Fruit fly (Drosophila melanogaster) whole organism, embryonic: ENCODE results near the gene Hsp67Ba.
A peak's percentile ranks its signal among the peaks of the same experiment; 100 is the strongest.

Experiments used
- CG1024 ChIP-seq: fragments of 200-800 bp; sonication (Bioruptor generic); IDR thresholded peaks from 2 replicates; pipeline ENCODE4 v1.3.6; 2022; ENCODE audit warnings: missing biosample characterization, missing genetic modification characterization
- CG11456 ChIP-seq: fragments of 200-800 bp; sonication (Bioruptor generic); IDR thresholded peaks from 3 replicates; pipeline ENCODE4 v1.3.6; 2022; ENCODE audit warnings: missing biosample characterization, missing genetic modification characterization
- CG11723 ChIP-seq: fragments of 200-800 bp; sonication (Bioruptor generic); optimal IDR thresholded peaks from 2 replicates; lab custom pipeline; 2017; ENCODE audit warnings: missing biosample characterization, mild to moderate bottlenecking, missing genetic modification characterization
- CG12769 ChIP-seq: fragments of 200-800 bp; sonication (Bioruptor generic); optimal IDR thresholded peaks from 2 replicates; lab custom pipeline; 2019; ENCODE audit warnings: missing biosample characterization, mild to moderate bottlenecking, missing genetic modification characterization, moderate library complexity
- CG13287 ChIP-seq: fragments of 200-800 bp; sonication (Bioruptor generic); IDR thresholded peaks from 2 replicates; pipeline ENCODE4 v1.3.6; 2022; ENCODE audit warnings: missing biosample characterization, missing genetic modification characterization; ENCODE audit not compliant: partially characterized antibody
- CG14014 ChIP-seq: fragments of 200-800 bp; sonication (Bioruptor generic); IDR thresholded peaks from 2 replicates; pipeline ENCODE4 v1.3.6; 2022; ENCODE audit warnings: missing biosample characterization, missing genetic modification characterization
- CG14667 ChIP-seq: fragments of 200-800 bp; sonication (Bioruptor generic); IDR thresholded peaks from 2 replicates; pipeline ENCODE4 v1.3.6; 2022; ENCODE audit warnings: missing biosample characterization, missing genetic modification characterization
- CG1529 ChIP-seq: fragments of 200-800 bp; sonication (Bioruptor generic); optimal IDR thresholded peaks from 3 replicates; lab custom pipeline; 2018; ENCODE audit warnings: missing biosample characterization, missing genetic modification characterization
- CG15696 ChIP-seq: fragments of 200-800 bp; sonication (Bioruptor generic); optimal IDR thresholded peaks from 2 replicates; lab custom pipeline; 2019; ENCODE audit warnings: missing biosample characterization, mild to moderate bottlenecking, missing genetic modification characterization, moderate library complexity
- CG17802 ChIP-seq: fragments of 200-800 bp; sonication (Bioruptor generic); optimal IDR thresholded peaks from 2 replicates; lab custom pipeline; 2018; ENCODE audit warnings: missing biosample characterization, mild to moderate bottlenecking, missing genetic modification characterization, moderate library complexity
- CG18476 ChIP-seq: fragments of 200-800 bp; sonication (Bioruptor generic); optimal IDR thresholded peaks from 2 replicates; lab custom pipeline; 2016; ENCODE audit warnings: missing biosample characterization, mild to moderate bottlenecking, missing genetic modification characterization
- CG2889 ChIP-seq: fragments of 200-800 bp; sonication (Bioruptor generic); IDR thresholded peaks from 3 replicates; pipeline ENCODE4 v1.3.6; 2022; ENCODE audit warnings: missing biosample characterization, missing genetic modification characterization
- CG4404 ChIP-seq: fragments of 200-800 bp; sonication (Bioruptor generic); IDR thresholded peaks from 2 replicates; pipeline ENCODE4 v1.3.6; 2022; ENCODE audit warnings: missing biosample characterization, missing genetic modification characterization
- CG8290 ChIP-seq, 3 experiments: fragments of 200-800 bp; sonication (Bioruptor generic); optimal IDR thresholded peaks; 2 replicates each; lab custom pipeline; 2016 to 2019; ENCODE audit warnings: missing biosample characterization in 3 of 3, missing genetic modification characterization in 3 of 3, mild to moderate bottlenecking in 2 of 3, moderate library complexity in 1 of 3
- CG9932 ChIP-seq: fragments of 200-800 bp; sonication (Bioruptor generic); IDR thresholded peaks from 2 replicates; pipeline ENCODE4 v1.3.6; 2022; ENCODE audit warnings: missing biosample characterization, missing genetic modification characterization
- Camta ChIP-seq: fragments of 200-800 bp; sonication (Bioruptor generic); optimal IDR thresholded peaks from 2 replicates; lab custom pipeline; 2016; ENCODE audit warnings: missing biosample characterization, missing genetic modification characterization
- Chrac-16 ChIP-seq: fragments of 200-800 bp; sonication (Bioruptor generic); optimal IDR thresholded peaks from 3 replicates; lab custom pipeline; 2016; ENCODE audit warnings: missing biosample characterization, missing genetic modification characterization
- CkIIα-i1 ChIP-seq: fragments of 200-800 bp; sonication (Bioruptor generic); IDR thresholded peaks from 2 replicates; pipeline ENCODE4 v1.3.6; 2022; ENCODE audit warnings: missing biosample characterization, missing genetic modification characterization
- D19A ChIP-seq: fragments of 200-800 bp; optimal IDR thresholded peaks from 3 replicates; lab custom pipeline; 2019; ENCODE audit warnings: missing biosample characterization, mild to moderate bottlenecking, missing genetic modification characterization, moderate library complexity
- Dip2 ChIP-seq: fragments of 200-800 bp; sonication (Bioruptor generic); IDR thresholded peaks from 2 replicates; pipeline ENCODE4 v1.3.6; 2022; ENCODE audit warnings: missing biosample characterization, missing genetic modification characterization
- Elba2 ChIP-seq: fragments of 200-800 bp; sonication (Bioruptor generic); optimal IDR thresholded peaks from 3 replicates; lab custom pipeline; 2016; ENCODE audit warnings: missing biosample characterization, missing genetic modification characterization
- HLHmδ ChIP-seq: fragments of 200-800 bp; sonication (Bioruptor generic); optimal IDR thresholded peaks from 2 replicates; lab custom pipeline; 2018; ENCODE audit warnings: missing biosample characterization, mild to moderate bottlenecking, missing genetic modification characterization, moderate library complexity
- Hr3 ChIP-seq: fragments of 200-800 bp; sonication (Bioruptor generic); optimal IDR thresholded peaks from 3 replicates; lab custom pipeline; 2016; ENCODE audit warnings: missing biosample characterization, missing genetic modification characterization
- Hr78 ChIP-seq, 2 experiments: fragments of 200-800 bp in 1 of 2; fragments of >200 bp in 1 of 2; sonication (Bioruptor generic) in 1 of 2; optimal IDR thresholded peaks; 2 replicates each; lab custom pipeline; 2017 to 2019; ENCODE audit warnings: missing biosample characterization in 2 of 2, missing genetic modification characterization in 2 of 2, mild to moderate bottlenecking in 1 of 2, moderate library complexity in 1 of 2
- Jarid2 ChIP-seq: fragments of 200-800 bp; sonication (Bioruptor generic); optimal IDR thresholded peaks from 3 replicates; lab custom pipeline; 2017; ENCODE audit warnings: mild to moderate bottlenecking, missing biosample characterization, missing genetic modification reagents, missing genetic modification characterization
- NC2β ChIP-seq: fragments of 200-800 bp; sonication (Bioruptor generic); optimal IDR thresholded peaks from 2 replicates; lab custom pipeline; 2016; ENCODE audit warnings: missing biosample characterization, missing genetic modification characterization
- PHDP ChIP-seq: fragments of 200-800 bp; sonication (Bioruptor generic); optimal IDR thresholded peaks from 3 replicates; lab custom pipeline; 2018; ENCODE audit warnings: missing biosample characterization, mild to moderate bottlenecking, missing genetic modification characterization, moderate library complexity
- Poxn ChIP-seq: fragments of 200-800 bp; sonication (Bioruptor generic); IDR thresholded peaks from 2 replicates; pipeline ENCODE4 v1.3.6; 2022; ENCODE audit warnings: missing biosample characterization, missing genetic modification characterization
- Side ChIP-seq: fragments of 200-800 bp; sonication (Bioruptor generic); optimal IDR thresholded peaks from 2 replicates; lab custom pipeline; 2016; ENCODE audit warnings: missing biosample characterization, missing genetic modification characterization
- Ssrp ChIP-seq: fragments of 200-800 bp; sonication (Bioruptor generic); optimal IDR thresholded peaks from 2 replicates; lab custom pipeline; 2018; ENCODE audit warnings: missing biosample characterization, mild to moderate bottlenecking, missing genetic modification characterization, moderate library complexity
- Xrp1 ChIP-seq: fragments of 200-800 bp; sonication (Bioruptor generic); IDR thresholded peaks from 2 replicates; pipeline ENCODE4 v1.3.6; 2022; ENCODE audit warnings: missing biosample characterization, missing genetic modification characterization
- amos ChIP-seq: fragments of 200-800 bp; sonication (Bioruptor generic); IDR thresholded peaks from 2 replicates; pipeline ENCODE4 v1.3.6; 2022; ENCODE audit warnings: missing biosample characterization, missing genetic modification characterization; ENCODE audit not compliant: partially characterized antibody
- ato ChIP-seq: fragments of 200-800 bp; sonication (Bioruptor generic); IDR thresholded peaks from 2 replicates; pipeline ENCODE4 v1.3.6; 2022; ENCODE audit warnings: missing biosample characterization, missing genetic modification characterization; ENCODE audit not compliant: partially characterized antibody
- cato ChIP-seq: fragments of 200-800 bp; sonication (Bioruptor generic); optimal IDR thresholded peaks from 2 replicates; lab custom pipeline; 2016; ENCODE audit warnings: missing biosample characterization, missing genetic modification characterization, borderline replicate concordance
- ci ChIP-seq: fragments of 200-800 bp; sonication (Bioruptor generic); IDR thresholded peaks from 3 replicates; pipeline ENCODE4 v1.3.6; 2022; ENCODE audit warnings: missing biosample characterization, missing genetic modification characterization
- corto ChIP-seq: fragments of 200-800 bp; sonication (Bioruptor generic); optimal IDR thresholded peaks from 2 replicates; lab custom pipeline; 2016; ENCODE audit warnings: missing biosample characterization, mild to moderate bottlenecking, missing genetic modification characterization, moderate library complexity
- eyg ChIP-seq: fragments of 200-800 bp; sonication (Bioruptor generic); optimal IDR thresholded peaks from 3 replicates; lab custom pipeline; 2016; ENCODE audit warnings: missing biosample characterization, missing genetic modification characterization
- fd64A ChIP-seq: fragments of 200-800 bp; sonication (Bioruptor generic); optimal IDR thresholded peaks from 3 replicates; lab custom pipeline; 2018; ENCODE audit warnings: missing biosample characterization, mild to moderate bottlenecking, missing genetic modification characterization
- fd96Cb ChIP-seq: fragments of 200-800 bp; sonication (Bioruptor generic); optimal IDR thresholded peaks from 2 replicates; lab custom pipeline; 2018; ENCODE audit warnings: missing biosample characterization, mild to moderate bottlenecking, missing genetic modification characterization, moderate library complexity
- gsb-n ChIP-seq: fragments of 200-800 bp; sonication (Bioruptor generic); optimal IDR thresholded peaks from 3 replicates; lab custom pipeline; 2018; ENCODE audit warnings: missing biosample characterization, mild to moderate bottlenecking, missing genetic modification characterization
- ken ChIP-seq: fragments of 200-800 bp; sonication (Bioruptor generic); IDR thresholded peaks from 3 replicates; pipeline ENCODE4 v1.3.6; 2022; ENCODE audit warnings: missing biosample characterization, missing genetic modification characterization
- nom ChIP-seq: fragments of 200-800 bp; sonication (Bioruptor generic); optimal IDR thresholded peaks from 2 replicates; lab custom pipeline; 2017; ENCODE audit warnings: missing biosample characterization, missing genetic modification characterization, mild to moderate bottlenecking, moderate library complexity, missing genetic modification reagents
- pita ChIP-seq: fragments of 200-800 bp; sonication (Bioruptor generic); optimal IDR thresholded peaks from 2 replicates; lab custom pipeline; 2017; ENCODE audit warnings: missing biosample characterization, mild to moderate bottlenecking, missing genetic modification characterization
- row ChIP-seq: fragments of 200-800 bp; sonication (Bioruptor generic); IDR thresholded peaks from 3 replicates; pipeline ENCODE4 v1.3.6; 2022; ENCODE audit warnings: missing biosample characterization, missing genetic modification characterization
- run ChIP-seq: fragments of 200-800 bp; sonication (Bioruptor generic); optimal IDR thresholded peaks from 3 replicates; lab custom pipeline; 2018; ENCODE audit warnings: missing biosample characterization, mild to moderate bottlenecking, missing genetic modification characterization
- trh ChIP-seq: fragments of 200-800 bp; sonication (Bioruptor generic); optimal IDR thresholded peaks from 2 replicates; lab custom pipeline; 2016; ENCODE audit warnings: missing biosample characterization, missing genetic modification characterization
- tup ChIP-seq: fragments of 200-800 bp; sonication (Bioruptor generic); optimal IDR thresholded peaks from 2 replicates; lab custom pipeline; 2016; ENCODE audit warnings: missing biosample characterization, mild to moderate bottlenecking, missing genetic modification characterization, moderate library complexity
- unpg ChIP-seq: fragments of 200-800 bp; sonication (Bioruptor generic); optimal IDR thresholded peaks from 3 replicates; lab custom pipeline; 2018; ENCODE audit warnings: missing biosample characterization, mild to moderate bottlenecking, missing genetic modification characterization, moderate library complexity
- usp ChIP-seq: fragments of >200 bp; optimal IDR thresholded peaks from 2 replicates; lab custom pipeline; 2017; ENCODE audit warnings: missing biosample characterization, missing genetic modification characterization
- zfh2 ChIP-seq: fragments of 200-800 bp; sonication (Bioruptor generic); optimal IDR thresholded peaks from 2 replicates; lab custom pipeline; 2016; ENCODE audit warnings: missing biosample characterization, missing genetic modification characterization

The Hsp67Ba gene

DNA sequence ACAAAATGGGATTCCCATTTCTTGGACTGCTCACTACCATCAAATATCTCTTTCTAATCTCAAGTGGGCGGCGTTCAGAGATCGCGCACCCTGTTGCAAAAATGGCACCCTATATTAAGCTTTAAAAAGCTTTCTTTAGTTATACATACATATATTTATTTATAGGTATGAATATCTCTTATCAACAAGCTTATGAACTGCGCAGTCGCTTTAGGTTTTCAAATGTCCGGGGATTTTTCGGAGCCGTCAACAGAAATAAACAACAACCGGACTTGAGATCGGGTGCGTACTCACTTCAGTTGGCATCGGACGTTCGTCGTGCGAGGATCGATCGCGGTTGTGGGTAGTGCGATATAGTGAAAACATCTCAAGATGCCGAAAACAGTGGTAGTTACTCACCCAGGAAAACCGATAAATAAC is 30.0 kb downstream of the Hsp67Ba start, which contains the start of gene PGRP-LF:
PGRP-LF (plus strand) TSS at position 296 of the 420 bp plus-strand sequence.
- TF ChIP-seq CG2889 (GFP tag; lab: Robert Waterston, UW) (no peak), Poxn (no peak), CG18476 (no peak), CG14014 (GFP tag; lab: Robert Waterston, UW) (no peak; the same call in 1 of the 2 replicates), CG12769 (tag; lab: Kevin White, UChicago) (peak; percentile 70), trh (GFP tag; lab: Kevin White, UChicago) (no peak), row (GFP tag; lab: Robert Waterston, UW) (peak; percentile 39; the same call in 1 of the 3 replicates), CG4404 (GFP tag; lab: Robert Waterston, UW) (no peak), Side (GFP tag; lab: Kevin White, UChicago) (no peak), cato (GFP tag; lab: Kevin White, UChicago) (no peak), ci (GFP tag; lab: Robert Waterston, UW) (peak; percentile 42; the same call in 2 of the 3 replicates), Xrp1 (GFP tag; lab: Robert Waterston, UW) (no peak), eyg (no peak), Elba2 (GFP tag; lab: Kevin White, UChicago) (no peak), CG13287 (GFP tag; lab: Robert Waterston, UW) (peak; percentile 37; the same call in 1 of the 2 replicates), Ssrp (no peak), fd96Cb (tag; lab: Kevin White, UChicago) (no peak), CG11723 (GFP tag; lab: Kevin White, UChicago) (no peak), HLHmδ (GFP tag; lab: Kevin White, UChicago) (no peak), D19A (tag; lab: Kevin White, UChicago) (no peak), zfh2 (GFP tag; lab: Kevin White, UChicago) (no peak), NC2β (no peak), Jarid2 (GFP tag; lab: Kevin White, UChicago) (peak; percentile 72), Hr3 (no peak), gsb-n (tag; lab: Kevin White, UChicago) (no peak), Chrac-16 (GFP tag; lab: Kevin White, UChicago) (no peak), Camta (GFP tag; lab: Kevin White, UChicago) (no peak), unpg (GFP tag; lab: Kevin White, UChicago) (peak; percentile 21), CG1024 (GFP tag; lab: Robert Waterston, UW) (no peak), PHDP (tag; lab: Kevin White, UChicago) (peak; percentile 48), Hr78 (GFP tag; optimal IDR thresholded peaks at IDR 0.05; lab: Kevin White, UChicago) (no peak), CG15696 (tag; lab: Kevin White, UChicago) (no peak), ato (GFP tag; lab: Robert Waterston, UW) (no peak), pita (GFP tag; lab: Kevin White, UChicago) (no peak), corto (GFP tag; lab: Kevin White, UChicago) (no peak), CkIIα-i1 (GFP tag; lab: Robert Waterston, UW) (no peak), ken (GFP tag; lab: Robert Waterston, UW) (no peak), tup (GFP tag; lab: Kevin White, UChicago) (no peak), Dip2 (GFP tag; lab: Robert Waterston, UW) (no peak), CG11456 (GFP tag; lab: Robert Waterston, UW) (no peak), CG8290 (GFP tag; optimal IDR thresholded peaks at IDR 0.05; lab: Kevin White, UChicago) (no peak), CG8290 (tag; optimal IDR thresholded peaks at IDR 0.05; lab: Kevin White, UChicago) (peak in 1 of 2 experiments; percentile 46), run (tag; lab: Kevin White, UChicago) (no peak), CG17802 (tag; lab: Kevin White, UChicago) (no peak), amos (no peak; the same call in 1 of the 2 replicates), nom (GFP tag; lab: Kevin White, UChicago) (no peak), CG9932 (peak; percentile 48; the same call in 1 of the 2 replicates), CG14667 (GFP tag; lab: Robert Waterston, UW) (no peak), CG1529 (GFP tag; lab: Kevin White, UChicago) (no peak), usp (GFP tag; lab: Kevin White, UChicago) (no peak), fd64A (no peak)
